Fruit fly (Drosophila melanogaster) whole organism, adult: ENCODE data around the gene CG32679.

Experiments
- CG11617 ChIP-seq: fragments of 200-800 bp; sonication (Bioruptor generic); optimal IDR thresholded peaks from 2 replicates; lab custom pipeline; 2017; ENCODE audit warnings: mild to moderate bottlenecking, missing biosample characterization, missing genetic modification reagents, missing genetic modification characterization
- CG12768 ChIP-seq: fragments of 200-800 bp; sonication (Bioruptor generic); optimal IDR thresholded peaks from 2 replicates; lab custom pipeline; 2017; ENCODE audit warnings: missing biosample characterization, missing genetic modification characterization, mild to moderate bottlenecking, moderate library complexity, missing genetic modification reagents
- CG14711 ChIP-seq: fragments of 200-800 bp; sonication (Bioruptor generic); optimal IDR thresholded peaks from 2 replicates; lab custom pipeline; 2018; ENCODE audit warnings: missing biosample characterization, mild to moderate bottlenecking, missing genetic modification characterization, moderate library complexity
- CG1620 ChIP-seq: fragments of 200-800 bp; sonication (Bioruptor generic); optimal IDR thresholded peaks from 2 replicates; lab custom pipeline; 2016; ENCODE audit warnings: missing biosample characterization, missing genetic modification characterization
- CG33017 ChIP-seq: fragments of 200-800 bp; sonication (Bioruptor generic); optimal IDR thresholded peaks from 2 replicates; lab custom pipeline; 2018; ENCODE audit warnings: missing biosample characterization, mild to moderate bottlenecking, missing genetic modification characterization, moderate library complexity
- CG5204 ChIP-seq: fragments of 200-800 bp; sonication (Bioruptor generic); optimal IDR thresholded peaks from 2 replicates; lab custom pipeline; 2016; ENCODE audit warnings: missing biosample characterization, missing genetic modification characterization
- CG7045 ChIP-seq: fragments of 200-800 bp; sonication (Bioruptor generic); optimal IDR thresholded peaks from 2 replicates; lab custom pipeline; 2017; ENCODE audit warnings: missing biosample characterization, mild to moderate bottlenecking, missing genetic modification characterization
- CG7101 ChIP-seq: fragments of 200-800 bp; sonication (Bioruptor generic); optimal IDR thresholded peaks from 2 replicates; lab custom pipeline; 2018; ENCODE audit warnings: missing biosample characterization, mild to moderate bottlenecking, missing genetic modification characterization, moderate library complexity
- Clk ChIP-seq: fragments of 200-800 bp; sonication (Bioruptor generic); optimal IDR thresholded peaks from 2 replicates; lab custom pipeline; 2017; ENCODE audit warnings: missing biosample characterization, missing genetic modification characterization
- Crg-1 ChIP-seq: fragments of 200-800 bp; sonication (Bioruptor generic); optimal IDR thresholded peaks from 2 replicates; lab custom pipeline; 2016; ENCODE audit warnings: missing biosample characterization, missing genetic modification characterization
- Hr96 ChIP-seq: fragments of 200-800 bp; sonication (Bioruptor generic); optimal IDR thresholded peaks from 2 replicates; lab custom pipeline; 2016; ENCODE audit warnings: missing biosample characterization, missing genetic modification characterization
- Mnt ChIP-seq: fragments of 200-800 bp; sonication (Bioruptor generic); optimal IDR thresholded peaks from 2 replicates; lab custom pipeline; 2016; ENCODE audit warnings: missing biosample characterization, mild to moderate bottlenecking, missing genetic modification characterization
- bab1 ChIP-seq: fragments of 200-800 bp; sonication (Bioruptor generic); optimal IDR thresholded peaks from 3 replicates; lab custom pipeline; 2019; ENCODE audit warnings: missing biosample characterization, mild to moderate bottlenecking, missing genetic modification characterization, moderate library complexity
- cic ChIP-seq: fragments of 200-800 bp; sonication (Bioruptor generic); optimal IDR thresholded peaks from 2 replicates; lab custom pipeline; 2017; ENCODE audit warnings: missing biosample characterization, mild to moderate bottlenecking, missing genetic modification characterization, moderate library complexity
- cnc ChIP-seq, 2 experiments: fragments of >200 bp; optimal IDR thresholded peaks; 2 replicates each; lab custom pipeline; 2017
- kay ChIP-seq: fragments of 200-800 bp; sonication (Bioruptor generic); peaks from one replicate; lab custom pipeline; 2016; ENCODE audit warnings: missing biosample characterization, missing genetic modification characterization, borderline replicate concordance
- ovo ChIP-seq: fragments of 200-800 bp; sonication (Bioruptor generic); optimal IDR thresholded peaks from 2 replicates; lab custom pipeline; 2016; ENCODE audit warnings: missing biosample characterization, missing genetic modification characterization
- pad ChIP-seq: fragments of 200-800 bp; sonication (Bioruptor generic); optimal IDR thresholded peaks from 3 replicates; lab custom pipeline; 2017; ENCODE audit warnings: missing biosample characterization, missing genetic modification characterization, mild to moderate bottlenecking, moderate library complexity, missing genetic modification reagents
- tj ChIP-seq: fragments of 200-800 bp; sonication (Bioruptor generic); optimal IDR thresholded peaks from 3 replicates; lab custom pipeline; 2017; ENCODE audit warnings: missing biosample characterization, mild to moderate bottlenecking, missing genetic modification characterization, moderate library complexity
- toe ChIP-seq: fragments of 200-800 bp; sonication (Bioruptor generic); optimal IDR thresholded peaks from 2 replicates; lab custom pipeline; 2016; ENCODE audit warnings: missing biosample characterization, missing genetic modification characterization

The CG32679 gene

dm6 chrX:10324836-10325566 is 42.3 kb downstream of the CG32679 start:
- TF ChIP-seq toe (GFP tag; lab: Kevin White, UChicago): no peak
- TF ChIP-seq CG7101 (tag; lab: Kevin White, UChicago): peak; percentile 19
- TF ChIP-seq kay (GFP tag; lab: Kevin White, UChicago): no peak
- TF ChIP-seq CG14711 (tag; lab: Kevin White, UChicago): peak; percentile 9
- peak; percentile 9 for TF ChIP-seq Mnt (GFP tag; lab: Kevin White, UChicago)
- TF ChIP-seq CG5204 (GFP tag; lab: Kevin White, UChicago): peak; percentile 20
- TF ChIP-seq cnc (optimal IDR thresholded peaks at IDR 0.05; lab: Kevin White, UChicago): no peak
- no peak for TF ChIP-seq CG12768 (GFP tag; lab: Kevin White, UChicago)
- no peak for TF ChIP-seq cic
- TF ChIP-seq ovo (GFP tag; lab: Kevin White, UChicago): peak; percentile 94
- no peak for TF ChIP-seq Hr96
- no peak for TF ChIP-seq Clk (GFP tag; lab: Kevin White, UChicago)
- peak; percentile 66 for TF ChIP-seq tj
- TF ChIP-seq pad (GFP tag; lab: Kevin White, UChicago): no peak
- TF ChIP-seq Crg-1 (GFP tag; lab: Kevin White, UChicago): no peak
- TF ChIP-seq CG1620: peak; percentile 15
- no peak for TF ChIP-seq bab1
- TF ChIP-seq CG11617 (GFP tag; lab: Kevin White, UChicago): peak; percentile 57
- no peak for TF ChIP-seq CG33017 (tag; lab: Kevin White, UChicago)
- TF ChIP-seq CG7045 (GFP tag; lab: Kevin White, UChicago): no peak

dm6 chrX:10322292-10322691 is 45.0 kb downstream of the CG32679 start:
- TF ChIP-seq tj (peak; percentile 73), kay (GFP tag; lab: Kevin White, UChicago) (no peak)

dm6 chrX:10320425-10320978 is 46.8 kb downstream of the CG32679 start:
- no peak for TF ChIP-seq Crg-1 (GFP tag; lab: Kevin White, UChicago)
- no peak for TF ChIP-seq ovo (GFP tag; lab: Kevin White, UChicago)
- no peak for TF ChIP-seq tj
- TF ChIP-seq pad (GFP tag; lab: Kevin White, UChicago): no peak
- no peak for TF ChIP-seq cnc (optimal IDR thresholded peaks at IDR 0.05; lab: Kevin White, UChicago)
- no peak for TF ChIP-seq Hr96

- TF ChIP-seq bab1: peak; percentile 36
- no peak for TF ChIP-seq Hr96
- TF ChIP-seq pad (GFP tag; lab: Kevin White, UChicago): peak; percentile 97
- no peak for TF ChIP-seq toe (GFP tag; lab: Kevin White, UChicago)
- peak; percentile 71 for TF ChIP-seq tj
- TF ChIP-seq CG1620: peak; percentile 10
- TF ChIP-seq cic: peak; percentile 27
These were observed 48.2 kb downstream of the CG32679 start for dm6 chrX:10318962-10319571.

- TF ChIP-seq CG5204 (GFP tag; lab: Kevin White, UChicago) (no peak), CG11617 (GFP tag; lab: Kevin White, UChicago) (no peak), CG14711 (tag; lab: Kevin White, UChicago) (no peak), Mnt (GFP tag; lab: Kevin White, UChicago) (no peak), Crg-1 (GFP tag; lab: Kevin White, UChicago) (no peak), pad (GFP tag; lab: Kevin White, UChicago) (no peak)
These were observed 48.8 kb downstream of the CG32679 start for dm6 chrX:10318416-10318961.
